Fruit fly (Drosophila melanogaster): ENCODE data around the gene CG34132.

CG34132 gene

DNA sequence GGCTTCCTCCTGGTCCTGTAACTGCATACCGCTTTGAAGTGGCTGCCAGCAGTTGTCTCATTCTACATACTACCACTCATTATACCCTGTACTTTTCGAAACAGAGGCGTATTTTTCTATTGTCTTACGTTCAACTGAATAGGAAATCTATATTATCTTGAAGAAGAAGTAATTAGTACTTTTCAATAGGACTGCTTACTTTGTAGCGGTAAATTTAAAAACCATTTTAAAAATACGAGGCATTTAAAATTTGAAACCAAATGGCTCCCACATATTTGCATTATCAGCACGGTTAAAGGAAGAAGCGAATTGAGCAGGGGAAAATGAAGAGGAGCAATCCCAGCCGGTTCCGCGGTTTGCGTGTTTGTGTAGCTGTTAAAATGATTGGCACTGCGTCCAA, 11.9 kb downstream of the CG34132 start:
- no peak for TF ChIP-seq Dll (optimal IDR thresholded peaks at IDR 0.05)
- TF ChIP-seq pan (optimal IDR thresholded peaks at IDR 0.05), result no peak
- TF ChIP-seq CG8478 (optimal IDR thresholded peaks at IDR 0.05), result no peak
- no peak for TF ChIP-seq EcR (GFP tag; optimal IDR thresholded peaks at IDR 0.05)
- TF ChIP-seq usp (GFP tag; optimal IDR thresholded peaks at IDR 0.05), result no peak

DNA sequence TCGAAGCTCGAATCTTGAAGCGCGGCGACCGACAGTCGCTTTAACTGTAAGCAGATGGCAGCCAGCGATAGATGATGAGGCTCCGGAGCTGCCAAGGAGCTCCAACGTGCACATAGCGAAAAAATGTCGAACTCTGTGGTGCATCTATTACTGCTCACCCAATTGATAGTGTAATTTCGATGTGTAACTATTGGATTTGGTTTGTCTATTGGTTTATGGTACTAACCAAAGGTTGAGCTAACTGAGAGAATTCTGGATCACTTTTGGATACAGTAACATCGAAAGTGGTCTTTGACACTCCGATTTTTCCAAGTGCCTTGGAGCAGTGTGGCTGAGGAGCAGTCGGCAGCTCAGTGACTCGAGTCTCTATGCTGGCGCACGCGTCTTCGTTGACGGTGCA, 13.3 kb downstream of the CG34132 start:
- TF ChIP-seq EcR (GFP tag; optimal IDR thresholded peaks at IDR 0.05) (peak in 1 of 2 experiments; percentile 19), pan (optimal IDR thresholded peaks at IDR 0.05) (no peak), Dll (optimal IDR thresholded peaks at IDR 0.05) (no peak), psq (optimal IDR thresholded peaks at IDR 0.05) (no peak)

DNA sequence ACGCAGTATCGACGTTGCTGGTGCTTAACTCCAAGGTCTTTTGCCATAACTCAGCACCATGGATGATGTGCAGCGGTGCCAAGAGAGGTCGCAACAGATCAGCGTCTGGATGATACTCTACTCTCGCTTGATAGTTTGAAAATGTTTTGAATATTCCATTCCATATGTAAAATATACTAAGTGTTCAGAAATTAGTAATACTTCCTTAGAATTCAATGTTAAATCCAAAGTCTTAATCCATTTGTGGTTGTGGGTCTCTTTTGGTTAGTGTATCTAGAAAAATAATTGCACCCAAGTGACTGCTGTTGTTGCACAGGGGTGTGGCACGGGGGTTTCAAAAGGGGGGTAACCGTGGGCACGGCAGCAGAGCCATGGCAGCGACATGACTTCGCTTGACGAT, 13.8 kb downstream of the CG34132 start:
- no peak for TF ChIP-seq CG8478 (optimal IDR thresholded peaks at IDR 0.05)
- TF ChIP-seq pan (optimal IDR thresholded peaks at IDR 0.05), result no peak
- TF ChIP-seq usp (GFP tag; optimal IDR thresholded peaks at IDR 0.05), result no peak
- no peak for TF ChIP-seq EcR (GFP tag; optimal IDR thresholded peaks at IDR 0.05)
- TF ChIP-seq psq (optimal IDR thresholded peaks at IDR 0.05), result no peak
- no peak for TF ChIP-seq Dll (optimal IDR thresholded peaks at IDR 0.05)

DNA sequence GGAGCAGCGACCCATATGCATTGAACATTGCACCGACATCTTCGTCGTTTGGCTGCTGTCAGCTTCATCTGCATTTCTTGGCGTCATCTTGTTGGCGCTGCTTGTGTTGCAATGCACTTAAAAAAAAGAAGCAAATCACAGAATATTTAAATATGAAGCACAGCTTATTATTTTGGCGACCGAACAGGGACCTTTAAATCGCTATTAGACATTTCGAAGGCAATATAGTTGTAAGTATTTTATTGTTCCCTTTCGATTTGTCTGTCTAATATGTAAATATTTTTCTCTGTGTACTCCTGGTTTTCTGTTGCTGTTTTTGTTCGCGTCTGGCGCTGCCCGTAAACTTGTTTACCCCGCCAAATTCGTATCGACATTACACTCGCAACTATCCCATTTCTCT, 14.6 kb downstream of the CG34132 start:
- TF ChIP-seq psq (optimal IDR thresholded peaks at IDR 0.05) (no peak), CG8478 (optimal IDR thresholded peaks at IDR 0.05) (no peak), EcR (GFP tag; optimal IDR thresholded peaks at IDR 0.05) (no peak), Dll (optimal IDR thresholded peaks at IDR 0.05) (no peak), pan (optimal IDR thresholded peaks at IDR 0.05) (no peak), usp (GFP tag; optimal IDR thresholded peaks at IDR 0.05) (no peak)

DNA sequence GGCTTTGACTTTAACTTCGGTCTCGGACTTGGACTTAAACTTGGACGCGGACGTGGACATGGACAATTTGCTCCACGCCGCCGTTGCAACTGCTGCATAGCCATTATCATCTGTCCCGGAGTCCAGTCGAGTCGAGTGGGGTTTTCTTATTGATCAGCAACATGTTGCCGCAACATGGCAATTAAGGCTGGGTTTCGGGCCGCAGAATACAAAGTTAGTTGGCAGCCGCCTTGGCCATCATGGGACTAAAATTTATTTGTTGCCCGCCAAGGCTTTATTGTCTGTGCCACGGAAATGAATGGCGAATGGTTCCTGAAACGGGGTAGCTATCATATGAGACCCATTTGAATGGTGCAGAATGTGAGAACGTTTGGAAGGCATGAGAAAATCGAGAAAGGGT, 16.5 kb downstream of the CG34132 start:
- no peak for TF ChIP-seq usp (GFP tag; optimal IDR thresholded peaks at IDR 0.05)
- no peak for TF ChIP-seq pan (optimal IDR thresholded peaks at IDR 0.05)
- no peak for TF ChIP-seq Dll (optimal IDR thresholded peaks at IDR 0.05)
- no peak for TF ChIP-seq EcR (GFP tag; optimal IDR thresholded peaks at IDR 0.05)
- no peak for TF ChIP-seq CG8478 (optimal IDR thresholded peaks at IDR 0.05)
- TF ChIP-seq psq (optimal IDR thresholded peaks at IDR 0.05), result no peak

DNA sequence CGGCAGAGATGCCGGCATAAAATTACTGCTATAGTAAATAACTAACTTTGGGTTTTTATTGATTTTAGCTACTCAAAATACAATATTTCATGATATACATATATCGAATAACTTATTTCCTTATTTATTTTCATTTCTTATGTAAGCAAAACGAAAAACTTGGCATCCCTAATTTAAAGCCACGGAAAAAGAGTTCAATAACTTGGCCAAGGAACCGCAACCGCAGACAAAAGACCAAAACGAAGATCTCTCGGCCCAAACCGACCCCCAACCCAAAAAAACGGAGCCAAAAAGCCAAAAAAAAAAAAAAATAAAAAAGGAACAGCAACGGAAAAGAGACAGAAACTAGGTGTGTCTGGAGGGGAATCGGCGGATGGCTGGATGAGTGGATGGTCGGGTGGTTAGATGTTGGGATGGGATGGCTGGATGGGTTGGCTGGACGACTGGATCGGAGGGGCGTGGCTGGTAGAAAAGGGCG, 24.1 kb downstream of the CG34132 start:
- TF ChIP-seq usp (GFP tag; optimal IDR thresholded peaks at IDR 0.05) (no peak), EcR (GFP tag; optimal IDR thresholded peaks at IDR 0.05) (no peak), Dll (optimal IDR thresholded peaks at IDR 0.05) (peak; percentile 58)

DNA sequence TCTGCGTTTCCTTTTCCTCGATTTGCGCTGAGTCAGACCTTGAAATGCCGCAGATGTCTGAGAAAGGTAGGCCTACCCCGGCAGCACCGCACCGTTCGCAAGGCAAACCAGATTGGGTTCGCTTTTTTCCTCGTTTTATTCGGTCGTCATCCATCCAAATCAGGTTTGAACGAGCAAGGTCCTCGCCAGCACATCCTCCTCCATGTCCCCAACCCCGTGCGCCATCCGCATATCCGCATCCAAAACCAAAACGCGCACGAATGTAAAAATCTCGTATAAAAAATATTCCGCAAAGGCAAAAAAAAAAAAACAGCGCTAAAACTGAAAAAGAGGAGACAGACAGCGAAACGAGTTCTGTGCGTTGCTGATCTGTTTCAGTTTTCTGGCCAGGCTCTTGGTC, 24.6 kb downstream of the CG34132 start:
- TF ChIP-seq EcR (GFP tag; optimal IDR thresholded peaks at IDR 0.05), result no peak
- no peak for TF ChIP-seq CG8478 (optimal IDR thresholded peaks at IDR 0.05)
- TF ChIP-seq Dll (optimal IDR thresholded peaks at IDR 0.05), result no peak
- TF ChIP-seq pan (optimal IDR thresholded peaks at IDR 0.05), result no peak
- TF ChIP-seq psq (optimal IDR thresholded peaks at IDR 0.05), result no peak
- no peak for TF ChIP-seq usp (GFP tag; optimal IDR thresholded peaks at IDR 0.05)

DNA sequence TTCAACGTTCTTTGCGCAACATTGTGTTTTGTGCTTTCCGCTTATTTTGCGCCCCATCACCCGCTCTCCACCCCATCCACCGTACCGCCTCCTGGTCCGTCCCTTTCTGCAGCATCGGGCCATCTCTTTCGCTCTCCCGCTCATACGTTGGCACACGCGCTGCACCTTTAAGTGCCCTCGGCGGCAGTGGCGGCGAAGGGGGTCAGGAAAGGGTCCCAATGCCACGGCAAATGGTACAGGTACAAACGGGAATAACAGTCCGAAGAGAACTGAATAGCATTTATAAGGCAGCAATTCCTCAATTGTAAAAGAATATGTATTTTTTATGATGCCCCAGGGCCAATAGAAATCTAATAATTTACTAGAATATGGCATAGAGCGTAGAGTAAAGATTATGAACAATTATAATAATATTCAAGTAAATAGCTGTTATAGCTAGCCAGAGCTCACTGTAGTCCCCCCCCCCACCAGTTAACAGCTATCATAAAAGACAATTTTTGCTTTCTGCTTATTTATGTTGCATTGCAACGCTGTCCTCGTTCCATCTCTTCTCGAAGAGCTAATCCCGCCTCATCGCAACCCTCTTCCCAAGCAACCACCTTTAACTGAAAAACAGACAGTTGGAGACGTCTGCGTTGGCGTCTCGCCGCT, 26.0 kb downstream of the CG34132 start:
- no peak for TF ChIP-seq psq (optimal IDR thresholded peaks at IDR 0.05)
- peak in 1 of 2 experiments; percentile 13 for TF ChIP-seq EcR (GFP tag; optimal IDR thresholded peaks at IDR 0.05)

DNA sequence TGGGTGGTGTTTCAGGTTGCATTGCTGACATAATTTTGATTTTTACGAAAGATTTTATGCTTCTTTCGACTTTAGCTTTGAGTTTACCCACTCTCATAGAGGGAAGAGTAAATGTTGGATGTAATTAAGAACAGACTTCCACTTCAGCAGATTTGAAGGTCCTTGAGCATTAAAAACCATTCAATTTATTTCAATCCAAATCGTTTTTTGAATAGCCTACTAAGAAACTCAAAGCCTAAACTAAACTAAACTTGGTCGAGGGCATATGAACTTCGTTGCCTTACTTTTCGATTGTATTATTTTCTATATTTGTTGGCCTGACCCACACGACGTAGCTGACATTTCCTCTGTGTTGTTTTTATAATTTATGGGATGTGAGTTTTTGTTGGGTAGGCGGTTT, 27.6 kb downstream of the CG34132 start:
- no peak for TF ChIP-seq usp (GFP tag; optimal IDR thresholded peaks at IDR 0.05)
- no peak for TF ChIP-seq pan (optimal IDR thresholded peaks at IDR 0.05)
- TF ChIP-seq CG8478 (optimal IDR thresholded peaks at IDR 0.05), result no peak
- no peak for TF ChIP-seq psq (optimal IDR thresholded peaks at IDR 0.05)
- TF ChIP-seq EcR (GFP tag; optimal IDR thresholded peaks at IDR 0.05), result no peak
- no peak for TF ChIP-seq Dll (optimal IDR thresholded peaks at IDR 0.05)

DNA sequence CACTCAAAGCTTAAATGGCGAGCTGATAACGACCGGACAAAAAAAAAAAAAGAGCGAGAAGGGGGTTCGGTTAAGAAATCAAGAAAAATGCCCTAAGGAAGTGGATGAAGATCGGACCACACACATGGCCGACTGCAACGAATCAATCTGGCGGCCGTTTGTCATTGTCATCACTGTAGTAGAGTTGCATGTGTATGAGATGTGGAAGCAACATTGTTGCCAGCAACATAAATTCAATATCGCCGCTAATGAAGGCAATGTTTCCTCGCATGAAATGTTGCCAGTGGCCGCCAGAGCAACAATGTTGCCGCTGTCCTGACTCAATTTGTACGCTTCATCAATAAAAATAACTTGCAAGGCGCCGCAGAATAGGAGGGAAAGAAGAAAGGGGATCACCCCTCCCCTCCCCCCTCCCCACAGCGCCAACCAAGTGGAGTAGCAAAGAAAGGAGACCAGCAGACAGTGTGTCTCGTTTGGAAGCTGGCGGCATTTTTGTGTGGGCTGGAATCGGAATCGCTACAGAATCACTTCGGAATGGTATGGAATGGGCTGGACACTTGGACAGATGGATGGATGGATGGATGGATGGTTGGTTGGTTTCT, 29.7 kb downstream of the CG34132 start:
- no peak for TF ChIP-seq Dll (optimal IDR thresholded peaks at IDR 0.05)
- no peak for TF ChIP-seq CG8478 (optimal IDR thresholded peaks at IDR 0.05)

DNA sequence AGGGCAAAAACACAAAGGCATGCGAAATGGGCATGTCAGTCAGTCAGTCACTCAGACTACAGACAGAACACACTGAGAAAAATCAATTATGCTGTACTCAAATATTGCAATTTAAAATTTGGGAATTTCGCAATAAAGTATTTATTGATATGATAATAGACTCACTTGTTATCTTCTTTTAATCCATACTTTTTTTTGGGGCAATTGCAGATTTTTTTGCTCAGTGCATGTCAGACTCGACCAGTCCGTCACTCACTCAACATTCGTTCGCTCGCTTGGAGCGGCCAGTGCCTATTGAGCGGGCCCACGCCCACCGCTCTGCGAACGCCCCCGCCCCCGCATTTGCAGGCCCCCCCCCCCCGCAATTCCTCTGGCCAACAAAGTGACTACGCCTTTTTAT, 31.1 kb downstream of the CG34132 start:
- no peak for TF ChIP-seq usp (GFP tag; optimal IDR thresholded peaks at IDR 0.05)
- no peak for TF ChIP-seq CG8478 (optimal IDR thresholded peaks at IDR 0.05)
- no peak for TF ChIP-seq pan (optimal IDR thresholded peaks at IDR 0.05)
- TF ChIP-seq EcR (GFP tag; optimal IDR thresholded peaks at IDR 0.05), result no peak
- TF ChIP-seq psq (optimal IDR thresholded peaks at IDR 0.05), result no peak
- TF ChIP-seq Dll (optimal IDR thresholded peaks at IDR 0.05), result no peak

DNA sequence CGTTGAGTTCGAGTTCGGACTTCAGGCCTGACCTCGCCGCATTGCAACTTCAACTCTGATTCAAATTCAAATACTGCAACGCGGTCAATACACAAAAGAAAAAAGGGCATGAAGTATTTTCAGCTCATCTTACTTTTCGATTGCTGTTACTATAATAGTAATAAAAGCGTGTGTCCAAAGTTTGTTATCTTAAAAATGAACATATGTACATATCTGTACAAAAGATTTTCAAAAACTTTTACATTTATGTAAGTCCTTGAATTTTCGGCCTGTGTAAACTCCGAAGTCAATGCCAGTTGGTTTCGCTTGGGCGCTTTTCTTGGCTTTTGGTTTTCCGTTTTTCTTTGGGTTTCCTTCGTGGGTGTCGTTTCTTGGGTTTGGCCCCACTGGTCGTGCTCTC, 33.5 kb downstream of the CG34132 start:
- no peak for TF ChIP-seq CG8478 (optimal IDR thresholded peaks at IDR 0.05)
- no peak for TF ChIP-seq usp (GFP tag; optimal IDR thresholded peaks at IDR 0.05)
- no peak for TF ChIP-seq EcR (GFP tag; optimal IDR thresholded peaks at IDR 0.05)
- no peak for TF ChIP-seq psq (optimal IDR thresholded peaks at IDR 0.05)

DNA sequence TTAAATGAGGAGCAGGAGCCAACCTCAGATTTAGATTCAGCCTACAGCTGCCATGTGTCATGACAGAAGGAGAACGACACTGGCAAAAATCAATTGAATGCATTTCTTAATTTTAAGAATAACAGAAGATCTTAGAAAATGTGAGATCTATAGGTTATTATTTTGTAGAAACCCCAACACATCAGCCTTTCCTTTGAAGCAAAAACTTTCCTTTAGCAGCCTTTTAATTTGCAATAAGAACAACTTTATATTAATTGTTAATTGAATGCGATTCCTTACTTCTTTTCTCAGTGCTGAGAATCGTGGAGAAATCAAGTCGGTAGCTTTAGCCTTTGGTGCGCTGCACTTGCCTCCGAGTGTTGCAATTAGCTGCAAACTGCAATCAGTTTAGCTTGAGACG, 35.3 kb downstream of the CG34132 start:
- no peak for TF ChIP-seq pan (optimal IDR thresholded peaks at IDR 0.05)
- no peak for TF ChIP-seq EcR (GFP tag; optimal IDR thresholded peaks at IDR 0.05)
- TF ChIP-seq Dll (optimal IDR thresholded peaks at IDR 0.05), result no peak
- TF ChIP-seq psq (optimal IDR thresholded peaks at IDR 0.05), result no peak
- no peak for TF ChIP-seq usp (GFP tag; optimal IDR thresholded peaks at IDR 0.05)
- TF ChIP-seq CG8478 (optimal IDR thresholded peaks at IDR 0.05), result no peak
